Fruit fly (Drosophila melanogaster) whole organism, prepupa: ENCODE measurements around the gene CG1271.
A peak's percentile ranks its signal among the peaks of the same experiment; 100 is the strongest.

ENCODE experiments used
- CG11902 ChIP-seq: fragments of 200-800 bp; sonication (Bioruptor generic); optimal IDR thresholded peaks from 3 replicates; lab custom pipeline; 2016; ENCODE audit warnings: missing biosample characterization, missing genetic modification characterization
- CG15336 ChIP-seq: fragments of 200-800 bp; sonication (Bioruptor generic); IDR thresholded peaks from 2 replicates; pipeline ENCODE4 v1.3.6; 2022; ENCODE audit warnings: missing biosample characterization, missing genetic modification characterization
- CG31627 ChIP-seq: fragments of 200-800 bp; sonication (Bioruptor generic); optimal IDR thresholded peaks from 3 replicates; lab custom pipeline; 2016; ENCODE audit warnings: missing biosample characterization, missing genetic modification characterization
- acj6 ChIP-seq: fragments of 200-800 bp; sonication (Bioruptor generic); optimal IDR thresholded peaks from 3 replicates; lab custom pipeline; 2016; ENCODE audit warnings: missing biosample characterization, missing genetic modification characterization

dm6 chr3L:3042150-3043049, 9.9 kb upstream of the CG1271 start, which contains the start of gene Prx4:
- TF ChIP-seq CG31627 (GFP tag; lab: Kevin White, UChicago) (peak; percentile 59), acj6 (GFP tag; lab: Kevin White, UChicago) (peak; percentile 64), CG15336 (peak; percentile 77), CG11902 (GFP tag; lab: Kevin White, UChicago) (peak; percentile 21)
